Worm (Caenorhabditis elegans) whole organism, late embryonic: ENCODE data around the gene ttbk-5.

Source experiments
- K02D7.2 ChIP-seq: sonication (generic microtip); optimal IDR thresholded peaks from 2 replicates; lab custom pipeline; 2017; ENCODE audit warnings: mild to moderate bottlenecking, missing genetic modification characterization, missing compliant biosample characterization
- ama-1 ChIP-seq: fragments of 150-350 bp; optimal IDR thresholded peaks from 2 replicates; lab custom pipeline; 2014
- ceh-24 ChIP-seq: sonication (generic microtip); optimal IDR thresholded peaks from 2 replicates; lab custom pipeline; 2016; ENCODE audit warnings: mild to moderate bottlenecking, missing genetic modification characterization, missing compliant biosample characterization
- ceh-48 ChIP-seq: sonication (generic microtip); optimal IDR thresholded peaks from 2 replicates; lab custom pipeline; 2016; ENCODE audit warnings: missing genetic modification characterization, inconsistent platforms, missing compliant biosample characterization
- ceh-6 ChIP-seq: fragments of 200-800 bp; sonication (Bioruptor generic); optimal IDR thresholded peaks from 2 replicates; lab custom pipeline; 2018; ENCODE audit warnings: mild to moderate bottlenecking, missing genetic modification characterization, missing compliant biosample characterization
- fax-1 ChIP-seq: sonication (generic microtip); optimal IDR thresholded peaks from 2 replicates; lab custom pipeline; 2016; ENCODE audit warnings: missing genotype, missing genetic modification characterization, missing compliant biosample characterization
- hlh-13 ChIP-seq: fragments of 200-800 bp; sonication (Bioruptor generic); optimal IDR thresholded peaks from 2 replicates; lab custom pipeline; 2018; ENCODE audit warnings: mild to moderate bottlenecking, missing genetic modification characterization, missing compliant biosample characterization
- pat-9 ChIP-seq: fragments of 200-800 bp; sonication (Bioruptor generic); optimal IDR thresholded peaks from 2 replicates; lab custom pipeline; 2018; ENCODE audit warnings: mild to moderate bottlenecking, missing genetic modification characterization, moderate library complexity, missing compliant biosample characterization
- pha-4 ChIP-seq: fragments of 150-350 bp; optimal IDR thresholded peaks from 2 replicates; lab custom pipeline; 2018; ENCODE audit warnings: missing biosample characterization, missing genetic modification reagents, missing genetic modification characterization
- rnt-1 ChIP-seq: sonication (generic microtip); optimal IDR thresholded peaks from 2 replicates; lab custom pipeline; 2016; ENCODE audit warnings: missing genetic modification characterization, missing compliant biosample characterization
- tbx-7 ChIP-seq: sonication (generic microtip); optimal IDR thresholded peaks from 2 replicates; lab custom pipeline; 2016; ENCODE audit warnings: missing genotype, missing genetic modification characterization, missing compliant biosample characterization

ce11 chrIV:10063941-10064340 lies 26.5 kb upstream of the ttbk-5 start:
- TF ChIP-seq fax-1 (no peak), pat-9 (tag; lab: Kevin White, UChicago) (no peak), pha-4 (tag; lab: Kevin White, UChicago) (no peak), hlh-13 (GFP tag; lab: Kevin White, UChicago) (no peak), ceh-48 (no peak), rnt-1 (tag; lab: Kevin White, UChicago) (no peak), ceh-6 (no peak), ceh-24 (tag; lab: Kevin White, UChicago) (no peak), ama-1 (no peak), tbx-7 (tag; lab: Kevin White, UChicago) (no peak), K02D7.2 (no peak)
